Fruit fly (Drosophila melanogaster) whole organism, embryonic: ENCODE measurements around the gene CG16853.

Experiments used
- ATbp ChIP-seq: fragments of 200-800 bp; sonication (Bioruptor generic); optimal IDR thresholded peaks from 2 replicates; lab custom pipeline; 2017; ENCODE audit warnings: missing biosample characterization, mild to moderate bottlenecking, missing genetic modification characterization, missing genetic modification reagents
- Bdp1 ChIP-seq: fragments of 200-800 bp; sonication (Bioruptor generic); optimal IDR thresholded peaks from 3 replicates; lab custom pipeline; 2016; ENCODE audit warnings: missing biosample characterization, missing genetic modification characterization
- CG10267 ChIP-seq: fragments of 200-800 bp; sonication (Bioruptor generic); optimal IDR thresholded peaks from 2 replicates; lab custom pipeline; 2018; ENCODE audit warnings: missing biosample characterization, mild to moderate bottlenecking, missing genetic modification characterization, moderate library complexity
- CG11093 ChIP-seq: fragments of 200-800 bp; sonication (Bioruptor generic); IDR thresholded peaks from 3 replicates; pipeline ENCODE4 v1.3.6; 2022; ENCODE audit warnings: missing biosample characterization, missing genetic modification characterization
- CG11398 ChIP-seq: fragments of 200-800 bp; sonication (Bioruptor generic); optimal IDR thresholded peaks from 2 replicates; lab custom pipeline; 2016; ENCODE audit warnings: missing biosample characterization, missing genetic modification characterization
- CG12104 ChIP-seq: fragments of 200-800 bp; sonication (Bioruptor generic); optimal IDR thresholded peaks from 3 replicates; lab custom pipeline; 2016; ENCODE audit warnings: missing biosample characterization, missing genetic modification characterization
- CG13775 ChIP-seq: fragments of 200-800 bp; sonication (Bioruptor generic); optimal IDR thresholded peaks from 3 replicates; lab custom pipeline; 2017; ENCODE audit warnings: missing biosample characterization, mild to moderate bottlenecking, missing genetic modification characterization
- CG14050 ChIP-seq: fragments of 200-800 bp; sonication (Bioruptor generic); IDR thresholded peaks from 3 replicates; pipeline ENCODE4 v1.3.6; 2022; ENCODE audit warnings: missing biosample characterization, missing genetic modification characterization
- CG14710 ChIP-seq: fragments of 200-800 bp; sonication (Bioruptor generic); optimal IDR thresholded peaks from 3 replicates; lab custom pipeline; 2019; ENCODE audit warnings: missing biosample characterization, mild to moderate bottlenecking, missing genetic modification characterization, moderate library complexity
- CG1529 ChIP-seq: fragments of 200-800 bp; sonication (Bioruptor generic); optimal IDR thresholded peaks from 3 replicates; lab custom pipeline; 2018; ENCODE audit warnings: missing biosample characterization, missing genetic modification characterization
- CG1602 ChIP-seq: fragments of 200-800 bp; sonication (Bioruptor generic); optimal IDR thresholded peaks from 3 replicates; lab custom pipeline; 2016; ENCODE audit warnings: missing biosample characterization, missing genetic modification characterization
- CG2120 ChIP-seq: fragments of 200-800 bp; sonication (Bioruptor generic); optimal IDR thresholded peaks from 3 replicates; lab custom pipeline; 2016; ENCODE audit warnings: missing biosample characterization, missing genetic modification characterization
- CG32767 ChIP-seq: fragments of 200-800 bp; sonication (Bioruptor generic); IDR thresholded peaks from 2 replicates; pipeline ENCODE4 v1.3.6; 2022; ENCODE audit warnings: missing biosample characterization, missing genetic modification characterization
- CG33557 ChIP-seq: fragments of 200-800 bp; sonication (Bioruptor generic); optimal IDR thresholded peaks from 2 replicates; lab custom pipeline; 2019; ENCODE audit warnings: missing biosample characterization, mild to moderate bottlenecking, missing genetic modification characterization, moderate library complexity
- CG3407 ChIP-seq: fragments of 200-800 bp; sonication (Bioruptor generic); optimal IDR thresholded peaks from 2 replicates; lab custom pipeline; 2018; ENCODE audit warnings: missing biosample characterization, mild to moderate bottlenecking, missing genetic modification characterization
- CG34376 ChIP-seq: fragments of 200-800 bp; sonication (Bioruptor generic); optimal IDR thresholded peaks from 2 replicates; lab custom pipeline; 2018; ENCODE audit warnings: missing biosample characterization, mild to moderate bottlenecking, missing genetic modification characterization
- CG4617 ChIP-seq: fragments of 200-800 bp; sonication (Bioruptor generic); optimal IDR thresholded peaks from 3 replicates; lab custom pipeline; 2016; ENCODE audit warnings: missing biosample characterization, missing genetic modification characterization, borderline replicate concordance
- CG5180 ChIP-seq: fragments of 200-800 bp; sonication (Bioruptor generic); optimal IDR thresholded peaks from 3 replicates; lab custom pipeline; 2017; ENCODE audit warnings: missing biosample characterization, missing genetic modification characterization, mild to moderate bottlenecking, moderate library complexity, missing genetic modification reagents
- CG6254 ChIP-seq: fragments of 200-800 bp; sonication (Bioruptor generic); optimal IDR thresholded peaks from 3 replicates; lab custom pipeline; 2017; ENCODE audit warnings: mild to moderate bottlenecking, missing biosample characterization, missing genetic modification reagents, missing genetic modification characterization
- CG6272 ChIP-seq: fragments of 200-800 bp; sonication (Bioruptor generic); IDR thresholded peaks from 2 replicates; pipeline ENCODE4 v1.3.6; 2022; ENCODE audit warnings: missing biosample characterization, missing genetic modification characterization
- CG9727 ChIP-seq: fragments of 200-800 bp; sonication (Bioruptor generic); optimal IDR thresholded peaks from 3 replicates; lab custom pipeline; 2017; ENCODE audit warnings: missing biosample characterization, mild to moderate bottlenecking, missing genetic modification characterization
- Eip74EF ChIP-seq, 2 experiments: fragments of 200-800 bp in 1 of 2; fragments of >200 bp in 1 of 2; sonication (Bioruptor generic) in 1 of 2; optimal IDR thresholded peaks; 2 replicates each; lab custom pipeline; 2017 to 2019; ENCODE audit warnings: missing biosample characterization in 2 of 2, missing genetic modification characterization in 2 of 2, mild to moderate bottlenecking in 1 of 2, moderate library complexity in 1 of 2
- HmgZ ChIP-seq: fragments of 200-800 bp; sonication (Bioruptor generic); optimal IDR thresholded peaks from 2 replicates; lab custom pipeline; 2018; ENCODE audit warnings: missing biosample characterization, mild to moderate bottlenecking, missing genetic modification characterization
- Hr39 ChIP-seq: fragments of >200 bp; optimal IDR thresholded peaks from 2 replicates; lab custom pipeline; 2017
- Kr ChIP-seq: fragments of 200-800 bp; sonication (Bioruptor generic); optimal IDR thresholded peaks from 2 replicates; lab custom pipeline; 2017; ENCODE audit warnings: missing biosample characterization, mild to moderate bottlenecking, missing genetic modification characterization
- Lhr ChIP-seq: fragments of 200-800 bp; sonication (Bioruptor generic); optimal IDR thresholded peaks from 3 replicates; lab custom pipeline; 2017; ENCODE audit warnings: mild to moderate bottlenecking, missing biosample characterization, missing genetic modification reagents, missing genetic modification characterization
- Ravus ChIP-seq: fragments of 200-800 bp; sonication (Bioruptor generic); IDR thresholded peaks from 2 replicates; pipeline ENCODE4 v1.3.6; 2022; ENCODE audit warnings: missing biosample characterization, missing genetic modification characterization
- Ssrp ChIP-seq: fragments of 200-800 bp; sonication (Bioruptor generic); optimal IDR thresholded peaks from 2 replicates; lab custom pipeline; 2018; ENCODE audit warnings: missing biosample characterization, mild to moderate bottlenecking, missing genetic modification characterization, moderate library complexity
- Xbp1 ChIP-seq: fragments of 200-800 bp; sonication (Bioruptor generic); optimal IDR thresholded peaks from 3 replicates; lab custom pipeline; 2016; ENCODE audit warnings: missing biosample characterization, mild to moderate bottlenecking, missing genetic modification characterization
- bbx ChIP-seq: fragments of 200-800 bp; sonication (Bioruptor generic); IDR thresholded peaks from 2 replicates; pipeline ENCODE4 v1.3.6; 2022; ENCODE audit warnings: missing biosample characterization, missing genetic modification characterization; ENCODE audit not compliant: partially characterized antibody
- bowl ChIP-seq: fragments of 200-800 bp; sonication (Bioruptor generic); IDR thresholded peaks from 2 replicates; pipeline ENCODE4 v1.3.6; 2022; ENCODE audit warnings: missing biosample characterization, missing genetic modification characterization
- bsh ChIP-seq, 2 experiments: fragments of 200-800 bp; sonication (Bioruptor generic); optimal IDR thresholded peaks; 2 replicates each; lab custom pipeline; 2017 to 2018; ENCODE audit warnings: mild to moderate bottlenecking in 2 of 2, missing biosample characterization in 2 of 2, missing genetic modification characterization in 2 of 2, moderate library complexity in 1 of 2
- chn ChIP-seq: fragments of 200-800 bp; sonication (Bioruptor generic); optimal IDR thresholded peaks from 2 replicates; lab custom pipeline; 2016; ENCODE audit warnings: missing biosample characterization, missing genetic modification characterization
- crol ChIP-seq: fragments of 200-800 bp; sonication (Bioruptor generic); IDR thresholded peaks from 2 replicates; pipeline ENCODE4 v1.3.6; 2022; ENCODE audit warnings: missing biosample characterization, missing genetic modification characterization
- her ChIP-seq: fragments of 200-800 bp; sonication (Bioruptor generic); optimal IDR thresholded peaks from 2 replicates; lab custom pipeline; 2016; ENCODE audit warnings: missing biosample characterization, missing genetic modification characterization
- knrl ChIP-seq: fragments of 200-800 bp; sonication (Bioruptor generic); IDR thresholded peaks from 3 replicates; pipeline ENCODE4 v1.3.6; 2022; ENCODE audit warnings: missing biosample characterization, missing genetic modification characterization; ENCODE audit not compliant: partially characterized antibody
- lbe ChIP-seq: fragments of 200-800 bp; sonication (Bioruptor generic); optimal IDR thresholded peaks from 2 replicates; lab custom pipeline; 2016; ENCODE audit warnings: missing biosample characterization, mild to moderate bottlenecking, missing genetic modification characterization
- nmo ChIP-seq: fragments of 200-800 bp; sonication (Bioruptor generic); optimal IDR thresholded peaks from 2 replicates; lab custom pipeline; 2018; ENCODE audit warnings: missing biosample characterization, mild to moderate bottlenecking, missing genetic modification characterization, moderate library complexity
- odd ChIP-seq: fragments of 200-800 bp; sonication (Bioruptor generic); optimal IDR thresholded peaks from 2 replicates; lab custom pipeline; 2017; ENCODE audit warnings: missing biosample characterization, mild to moderate bottlenecking, missing genetic modification characterization
- onecut ChIP-seq: fragments of 200-800 bp; sonication (Bioruptor generic); IDR thresholded peaks from 2 replicates; pipeline ENCODE4 v1.3.6; 2022; ENCODE audit warnings: missing biosample characterization, missing genetic modification characterization
- pan ChIP-seq, 4 experiments: fragments of >200 bp in 3 of 4; fragments of 200-800 bp in 1 of 4; sonication (Bioruptor generic) in 1 of 4; optimal IDR thresholded peaks in 3 of 4; IDR thresholded peaks in 1 of 4; 2 replicates each; pipeline versions ENCODE4 v1.3.6 to Lab custom; 2017 to 2022; ENCODE audit warnings: missing biosample characterization in 2 of 4, missing genetic modification characterization in 2 of 4, mixed read lengths in 1 of 4
- pum ChIP-seq: fragments of 200-800 bp; sonication (Bioruptor generic); optimal IDR thresholded peaks from 2 replicates; lab custom pipeline; 2016; ENCODE audit warnings: missing biosample characterization, missing genetic modification characterization
- pzg ChIP-seq: fragments of 200-800 bp; sonication (Bioruptor generic); optimal IDR thresholded peaks from 3 replicates; lab custom pipeline; 2018; ENCODE audit warnings: missing biosample characterization, mild to moderate bottlenecking, missing genetic modification characterization, moderate library complexity
- sc ChIP-seq, 3 experiments: fragments of >200 bp in 2 of 3; fragments of 200-800 bp in 1 of 3; sonication (Bioruptor generic) in 1 of 3; optimal IDR thresholded peaks; 2 replicates in 2 of 3; 3 replicates in 1 of 3; lab custom pipeline; 2017; ENCODE audit warnings: mild to moderate bottlenecking in 1 of 3, missing biosample characterization in 1 of 3, missing genetic modification characterization in 1 of 3, missing genetic modification reagents in 1 of 3
- scrt ChIP-seq: fragments of 200-800 bp; sonication (Bioruptor generic); optimal IDR thresholded peaks from 2 replicates; lab custom pipeline; 2018; ENCODE audit warnings: missing biosample characterization, mild to moderate bottlenecking, missing genetic modification characterization, moderate library complexity
- sqz ChIP-seq: fragments of 200-800 bp; sonication (Bioruptor generic); optimal IDR thresholded peaks from 3 replicates; lab custom pipeline; 2018; ENCODE audit warnings: missing biosample characterization, mild to moderate bottlenecking, missing genetic modification characterization
- tll ChIP-seq, 2 experiments: fragments of 200-800 bp in 1 of 2; fragments of >200 bp in 1 of 2; sonication (Bioruptor generic) in 1 of 2; optimal IDR thresholded peaks; 2 replicates each; lab custom pipeline; 2017 to 2019; ENCODE audit warnings: missing biosample characterization in 2 of 2, missing genetic modification characterization in 2 of 2, mild to moderate bottlenecking in 1 of 2, moderate library complexity in 1 of 2
- vnd ChIP-seq: fragments of 200-800 bp; sonication (Bioruptor generic); IDR thresholded peaks from 3 replicates; pipeline ENCODE4 v1.3.6; 2022; ENCODE audit warnings: missing biosample characterization, missing genetic modification characterization; ENCODE audit not compliant: partially characterized antibody

Gene CG16853

DNA sequence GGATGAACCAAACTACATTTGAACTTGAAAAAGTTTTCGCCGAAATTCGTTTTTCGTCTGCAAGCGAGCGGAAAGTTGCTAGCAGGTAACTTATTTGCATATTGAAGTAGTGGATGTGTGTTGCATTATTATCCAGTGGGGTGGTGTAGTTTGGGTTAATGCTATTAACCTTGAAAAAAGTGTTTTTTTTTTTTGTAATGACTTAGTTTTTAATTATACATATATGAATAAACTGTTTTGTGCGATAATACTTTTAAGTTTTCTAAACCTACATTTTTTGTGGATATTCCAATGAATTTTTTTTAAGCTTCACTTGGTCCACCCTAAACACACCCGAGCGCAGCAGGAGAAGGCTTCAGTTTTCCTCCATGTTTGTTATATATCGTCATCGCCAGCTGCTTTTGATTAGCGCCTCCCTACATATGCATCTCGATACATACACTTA lies 28.9 kb downstream of the CG16853 start (continued):
- peak; percentile 55 to 86 for TF ChIP-seq bsh (GFP tag; optimal IDR thresholded peaks at IDR 0.05; lab: Kevin White, UChicago)
- TF ChIP-seq lbe: peak; percentile 53
- TF ChIP-seq Bdp1 (GFP tag; lab: Kevin White, UChicago): no peak
- no peak for TF ChIP-seq HmgZ (tag; lab: Kevin White, UChicago)
- TF ChIP-seq Ravus (GFP tag; lab: Robert Waterston, UW): no peak
- peak; percentile 21 for TF ChIP-seq sqz (GFP tag; lab: Kevin White, UChicago)
- peak; percentile 15 for TF ChIP-seq CG9727 (GFP tag; lab: Kevin White, UChicago)
- TF ChIP-seq tll (GFP tag; optimal IDR thresholded peaks at IDR 0.05; lab: Kevin White, UChicago): no peak
- TF ChIP-seq CG14050 (GFP tag; lab: Robert Waterston, UW): no peak
- TF ChIP-seq CG6254 (GFP tag; lab: Kevin White, UChicago): peak; percentile 58
- TF ChIP-seq CG34376 (GFP tag; lab: Kevin White, UChicago): no peak
- TF ChIP-seq Xbp1: no peak
- TF ChIP-seq nmo (GFP tag; lab: Kevin White, UChicago): peak; percentile 47
- TF ChIP-seq pan (optimal IDR thresholded peaks at IDR 0.05; lab: Kevin White, UChicago): no peak
- peak in 1 of 2 experiments; percentile 24 for TF ChIP-seq pan (GFP tag; optimal IDR thresholded peaks at IDR 0.05 in 1 of 2, IDR thresholded peaks at IDR 0.05 in 1 of 2)
- no peak for TF ChIP-seq crol (GFP tag; lab: Robert Waterston, UW)
- TF ChIP-seq CG11398 (GFP tag; lab: Kevin White, UChicago): no peak
- TF ChIP-seq chn: peak; percentile 21
- no peak for TF ChIP-seq CG1602 (GFP tag; lab: Kevin White, UChicago)
- no peak for TF ChIP-seq CG2120 (GFP tag; lab: Kevin White, UChicago)
- no peak for TF ChIP-seq bbx (GFP tag; lab: Robert Waterston, UW)
- TF ChIP-seq CG10267 (tag; lab: Kevin White, UChicago): peak; percentile 34
- TF ChIP-seq pum (GFP tag; lab: Kevin White, UChicago): no peak
- peak; percentile 30 for TF ChIP-seq CG33557 (GFP tag; lab: Kevin White, UChicago)
- TF ChIP-seq vnd (GFP tag; lab: Robert Waterston, UW): no peak
- TF ChIP-seq CG5180 (GFP tag; lab: Kevin White, UChicago): peak; percentile 37
- no peak for TF ChIP-seq sc (optimal IDR thresholded peaks at IDR 0.05; lab: Kevin White, UChicago)
- peak; percentile 5 for TF ChIP-seq sc (GFP tag; optimal IDR thresholded peaks at IDR 0.05; lab: Kevin White, UChicago)
- no peak for TF ChIP-seq CG4617 (GFP tag; lab: Kevin White, UChicago)
- TF ChIP-seq CG3407 (GFP tag; lab: Kevin White, UChicago): peak; percentile 24
- no peak for TF ChIP-seq Lhr (GFP tag; lab: Kevin White, UChicago)
- 0 out of 2 replicates have a peak, but pooled peaks have one; percentile 9 for TF ChIP-seq CG32767 (GFP tag; lab: Robert Waterston, UW)
- TF ChIP-seq CG6272 (GFP tag; lab: Robert Waterston, UW): no peak
- TF ChIP-seq Kr (GFP tag; lab: Kevin White, UChicago): no peak
- no peak for TF ChIP-seq knrl (GFP tag; lab: Robert Waterston, UW)
- TF ChIP-seq CG14710 (tag; lab: Kevin White, UChicago): peak; percentile 54
- TF ChIP-seq her (GFP tag; lab: Kevin White, UChicago): no peak
- TF ChIP-seq odd (GFP tag; lab: Kevin White, UChicago): peak; percentile 4
- peak; percentile 14 for TF ChIP-seq CG13775
- TF ChIP-seq Eip74EF (GFP tag; optimal IDR thresholded peaks at IDR 0.05; lab: Kevin White, UChicago): peak in 1 of 2 experiments; percentile 12
- peak; percentile 12 for TF ChIP-seq CG12104 (GFP tag; lab: Kevin White, UChicago)
- 0 out of 3 replicates have a peak, but pooled peaks have one; percentile 13 for TF ChIP-seq CG11093 (GFP tag; lab: Robert Waterston, UW)
- TF ChIP-seq bowl (GFP tag; lab: Robert Waterston, UW): no peak
- TF ChIP-seq CG1529 (GFP tag; lab: Kevin White, UChicago): peak; percentile 44
- TF ChIP-seq scrt (GFP tag; lab: Kevin White, UChicago): no peak
- peak; percentile 29 for TF ChIP-seq ATbp (GFP tag; lab: Kevin White, UChicago)
- TF ChIP-seq pzg: no peak
- TF ChIP-seq Ssrp (tag; lab: Kevin White, UChicago): peak; percentile 31
- no peak for TF ChIP-seq Hr39 (lab: Kevin White, UChicago)
- 0 out of 2 replicates have a peak, but pooled peaks have one; percentile 14 for TF ChIP-seq onecut
